Worm (Caenorhabditis elegans): ENCODE data around the gene bmy-1.

bmy-1 gene

ce11 chrII:5330206-5330686 is 28.2 kb upstream of the bmy-1 start (continued):
- TF ChIP-seq lag-1 (GFP tag; IDR thresholded peaks at IDR 0.05) (no peak), xnd-1 (tag; optimal IDR thresholded peaks at IDR 0.05) (no peak), zim-3 (tag; optimal IDR thresholded peaks at IDR 0.05) (no peak), gei-17 (GFP tag; optimal IDR thresholded peaks at IDR 0.05) (no peak), K11D2.4 (GFP tag; IDR thresholded peaks at IDR 0.05) (peak; percentile 59; the same call in 1 of the 2 replicates), let-607 (tag; optimal IDR thresholded peaks at IDR 0.05) (peak; percentile 53 to 55), dpff-1 (tag; optimal IDR thresholded peaks at IDR 0.05) (no peak), F55B11.4 (tag; optimal IDR thresholded peaks at IDR 0.05; ENCODE audit: borderline replicate concordance, insufficient read depth) (no peak), lin-54 (GFP tag; optimal IDR thresholded peaks at IDR 0.05) (peak; percentile 46), bed-2 (GFP tag; IDR thresholded peaks at IDR 0.05) (no peak), ztf-3 (GFP tag; optimal IDR thresholded peaks at IDR 0.05) (no peak), B0261.1 (tag; optimal IDR thresholded peaks at IDR 0.05) (no peak), cebp-1 (GFP tag; IDR thresholded peaks at IDR 0.05) (peak; percentile 77), cebp-1 (tag; optimal IDR thresholded peaks at IDR 0.05) (peak; percentile 94), madf-10 (tag; optimal IDR thresholded peaks at IDR 0.05) (peak; percentile 48), ccch-3 (GFP tag; optimal IDR thresholded peaks at IDR 0.05) (no peak), rec-8 (tag; optimal IDR thresholded peaks at IDR 0.05) (no peak), ceh-91 (GFP tag; IDR thresholded peaks at IDR 0.05) (no peak), T26A5.8 (tag; optimal IDR thresholded peaks at IDR 0.05) (no peak), F39B2.1 (GFP tag; IDR thresholded peaks at IDR 0.05) (no peak), ztf-26 (tag; optimal IDR thresholded peaks at IDR 0.05) (peak; percentile 67), mcd-1 (GFP tag; IDR thresholded peaks at IDR 0.05) (peak; percentile 46; the same call in 1 of the 2 replicates), hmg-1.2 (GFP tag; IDR thresholded peaks at IDR 0.05) (peak; percentile 91), F23B12.7 (tag; optimal IDR thresholded peaks at IDR 0.05; ENCODE audit: insufficient read depth) (no peak), K12H6.12 (tag; optimal IDR thresholded peaks at IDR 0.05) (peak; percentile 45), repo-1 (tag; optimal IDR thresholded peaks at IDR 0.05) (no peak), F10E7.11 (tag; optimal IDR thresholded peaks at IDR 0.05) (no peak), F57A8.1 (GFP tag; optimal IDR thresholded peaks at IDR 0.05) (no peak), madf-8 (GFP tag; conservative IDR thresholded peaks at IDR 0.05) (no peak), akir-1 (GFP tag; optimal IDR thresholded peaks at IDR 0.05) (no peak), B0336.3 (GFP tag; IDR thresholded peaks at IDR 0.05) (peak; percentile 64; the same call in 1 of the 2 replicates), egl-44 (GFP tag; IDR thresholded peaks at IDR 0.05) (peak; percentile 25; the same call in 1 of the 2 replicates), die-1 (tag; optimal IDR thresholded peaks at IDR 0.05) (no peak), ama-1 (optimal IDR thresholded peaks at IDR 0.05) (no peak), ama-1 (GFP tag; optimal IDR thresholded peaks at IDR 0.05) (no peak), attf-5 (GFP tag; optimal IDR thresholded peaks at IDR 0.05) (peak; percentile 70), aptf-2 (GFP tag; conservative IDR thresholded peaks at IDR 0.05) (no peak), nhr-179 (tag; optimal IDR thresholded peaks at IDR 0.05) (no peak), atf-7 (tag; optimal IDR thresholded peaks at IDR 0.05) (peak; percentile 99), unc-130 (GFP tag; optimal IDR thresholded peaks at IDR 0.05) (no peak), F33H1.4 (GFP tag; IDR thresholded peaks at IDR 0.05) (no peak), D2030.7 (GFP tag; IDR thresholded peaks at IDR 0.05) (no peak)

Data from whole organism, young adult.